Fruit fly (Drosophila melanogaster) whole organism, embryonic: ENCODE measurements around the gene TbCMF46.

Source experiments
- CG10274 ChIP-seq: fragments of 200-800 bp; sonication (Bioruptor generic); optimal IDR thresholded peaks from 3 replicates; lab custom pipeline; 2017; ENCODE audit warnings: missing biosample characterization, mild to moderate bottlenecking, missing genetic modification characterization
- CG10321 ChIP-seq: fragments of 200-800 bp; sonication (Bioruptor generic); IDR thresholded peaks from 2 replicates; pipeline ENCODE4 v1.3.6; 2022; ENCODE audit warnings: missing biosample characterization, missing genetic modification characterization
- CG11504 ChIP-seq: fragments of 200-800 bp; sonication (Bioruptor generic); optimal IDR thresholded peaks from 3 replicates; lab custom pipeline; 2019; ENCODE audit warnings: missing biosample characterization, mild to moderate bottlenecking, missing genetic modification characterization, moderate library complexity
- CG12299 ChIP-seq: fragments of 200-800 bp; sonication (Bioruptor generic); optimal IDR thresholded peaks from 2 replicates; lab custom pipeline; 2018; ENCODE audit warnings: missing biosample characterization, mild to moderate bottlenecking, missing genetic modification characterization
- CG13296 ChIP-seq: fragments of 200-800 bp; sonication (Bioruptor generic); optimal IDR thresholded peaks from 3 replicates; lab custom pipeline; 2018; ENCODE audit warnings: missing biosample characterization, mild to moderate bottlenecking, missing genetic modification characterization
- CG13894 ChIP-seq: fragments of 200-800 bp; sonication (Bioruptor generic); optimal IDR thresholded peaks from 3 replicates; lab custom pipeline; 2018; ENCODE audit warnings: missing biosample characterization, mild to moderate bottlenecking, missing genetic modification characterization, moderate library complexity
- CG15479 ChIP-seq: fragments of 200-800 bp; sonication (Bioruptor generic); optimal IDR thresholded peaks from 3 replicates; lab custom pipeline; 2019; ENCODE audit warnings: missing biosample characterization, mild to moderate bottlenecking, missing genetic modification characterization, moderate library complexity
- CG1603 ChIP-seq: fragments of 200-800 bp; sonication (Bioruptor generic); optimal IDR thresholded peaks from 2 replicates; lab custom pipeline; 2019; ENCODE audit warnings: missing biosample characterization, mild to moderate bottlenecking, missing genetic modification characterization, moderate library complexity
- CG16863 ChIP-seq: fragments of 200-800 bp; sonication (Bioruptor generic); optimal IDR thresholded peaks from 3 replicates; lab custom pipeline; 2016; ENCODE audit warnings: missing biosample characterization, missing genetic modification characterization
- CG17568 ChIP-seq: fragments of 200-800 bp; sonication (Bioruptor generic); optimal IDR thresholded peaks from 2 replicates; lab custom pipeline; 2018; ENCODE audit warnings: missing biosample characterization, mild to moderate bottlenecking, missing genetic modification characterization, moderate library complexity
- CG17612 ChIP-seq: fragments of 200-800 bp; sonication (Bioruptor generic); IDR thresholded peaks from 2 replicates; pipeline ENCODE4 v1.3.6; 2022; ENCODE audit warnings: missing biosample characterization, missing genetic modification characterization
- CG17829 ChIP-seq: fragments of 200-800 bp; optimal IDR thresholded peaks from 2 replicates; lab custom pipeline; 2019; ENCODE audit warnings: missing biosample characterization, mild to moderate bottlenecking, missing genetic modification characterization, moderate library complexity
- CG30403 ChIP-seq: fragments of 200-800 bp; sonication (Bioruptor generic); optimal IDR thresholded peaks from 3 replicates; lab custom pipeline; 2016; ENCODE audit warnings: missing biosample characterization, missing genetic modification characterization
- CG34376 ChIP-seq: fragments of 200-800 bp; sonication (Bioruptor generic); optimal IDR thresholded peaks from 2 replicates; lab custom pipeline; 2018; ENCODE audit warnings: missing biosample characterization, mild to moderate bottlenecking, missing genetic modification characterization
- CG4282 ChIP-seq: fragments of 200-800 bp; sonication (Bioruptor generic); optimal IDR thresholded peaks from 2 replicates; lab custom pipeline; 2016; ENCODE audit warnings: missing biosample characterization, missing genetic modification characterization
- CG4617 ChIP-seq: fragments of 200-800 bp; sonication (Bioruptor generic); optimal IDR thresholded peaks from 3 replicates; lab custom pipeline; 2016; ENCODE audit warnings: missing biosample characterization, missing genetic modification characterization, borderline replicate concordance
- CG5245 ChIP-seq: fragments of 200-800 bp; sonication (Bioruptor generic); optimal IDR thresholded peaks from 3 replicates; lab custom pipeline; 2016; ENCODE audit warnings: missing biosample characterization, missing genetic modification characterization
- CG6854 ChIP-seq: fragments of 200-800 bp; sonication (Bioruptor generic); optimal IDR thresholded peaks from 3 replicates; lab custom pipeline; 2017; ENCODE audit warnings: missing biosample characterization, mild to moderate bottlenecking, missing genetic modification characterization
- CG8290 ChIP-seq, 3 experiments: fragments of 200-800 bp; sonication (Bioruptor generic); optimal IDR thresholded peaks; 2 replicates each; lab custom pipeline; 2016 to 2019; ENCODE audit warnings: missing biosample characterization in 3 of 3, missing genetic modification characterization in 3 of 3, mild to moderate bottlenecking in 2 of 3, moderate library complexity in 1 of 3
- CG8478 ChIP-seq: fragments of >200 bp; optimal IDR thresholded peaks from 2 replicates; lab custom pipeline; 2018
- CG9215 ChIP-seq: fragments of 200-800 bp; sonication (Bioruptor generic); IDR thresholded peaks from 2 replicates; pipeline ENCODE4 v1.3.6; 2022; ENCODE audit warnings: missing biosample characterization, missing genetic modification characterization
- CG9797 ChIP-seq: fragments of 200-800 bp; sonication (Bioruptor generic); optimal IDR thresholded peaks from 3 replicates; lab custom pipeline; 2018; ENCODE audit warnings: missing biosample characterization, mild to moderate bottlenecking, missing genetic modification characterization
- D19A ChIP-seq: fragments of 200-800 bp; optimal IDR thresholded peaks from 3 replicates; lab custom pipeline; 2019; ENCODE audit warnings: missing biosample characterization, mild to moderate bottlenecking, missing genetic modification characterization, moderate library complexity
- Dek ChIP-seq: fragments of 200-800 bp; sonication (Bioruptor generic); optimal IDR thresholded peaks from 3 replicates; lab custom pipeline; 2019; ENCODE audit warnings: missing biosample characterization, mild to moderate bottlenecking, missing genetic modification characterization, moderate library complexity
- Dp ChIP-seq: fragments of 200-800 bp; sonication (Bioruptor generic); optimal IDR thresholded peaks from 2 replicates; lab custom pipeline; 2018; ENCODE audit warnings: missing biosample characterization, mild to moderate bottlenecking, missing genetic modification characterization, moderate library complexity
- Ets97D ChIP-seq: fragments of 200-800 bp; sonication (Bioruptor generic); optimal IDR thresholded peaks from 3 replicates; lab custom pipeline; 2016; ENCODE audit warnings: missing biosample characterization, missing genetic modification characterization
- HLH3B ChIP-seq: fragments of 200-800 bp; sonication (Bioruptor generic); IDR thresholded peaks from 2 replicates; pipeline ENCODE4 v1.3.6; 2022; ENCODE audit warnings: missing biosample characterization, missing genetic modification characterization
- Hey ChIP-seq: fragments of 200-800 bp; sonication (Bioruptor generic); optimal IDR thresholded peaks from 3 replicates; lab custom pipeline; 2018; ENCODE audit warnings: missing biosample characterization, mild to moderate bottlenecking, missing genetic modification characterization
- MESR4 ChIP-seq: fragments of 200-800 bp; sonication (Bioruptor generic); optimal IDR thresholded peaks from 2 replicates; lab custom pipeline; 2018; ENCODE audit warnings: missing biosample characterization, mild to moderate bottlenecking, missing genetic modification characterization, moderate library complexity
- Oaz ChIP-seq: fragments of 200-800 bp; sonication (Bioruptor generic); IDR thresholded peaks from 2 replicates; pipeline ENCODE4 v1.3.6; 2022; ENCODE audit warnings: missing biosample characterization, missing genetic modification characterization
- Trl ChIP-seq, 3 experiments: fragments of >200 bp in 2 of 3; fragments of 200-800 bp in 1 of 3; sonication (Bioruptor generic) in 1 of 3; optimal IDR thresholded peaks; 2 replicates in 1 of 3; 3 replicates in 2 of 3; lab custom pipeline; 2016 to 2017; ENCODE audit warnings: missing biosample characterization in 1 of 3, missing genetic modification characterization in 1 of 3
- aop ChIP-seq: fragments of 200-800 bp; sonication (Bioruptor generic); IDR thresholded peaks from 2 replicates; pipeline ENCODE4 v1.3.6; 2022; ENCODE audit warnings: missing biosample characterization, missing genetic modification characterization
- bsh ChIP-seq, 2 experiments: fragments of 200-800 bp; sonication (Bioruptor generic); optimal IDR thresholded peaks; 2 replicates each; lab custom pipeline; 2017 to 2018; ENCODE audit warnings: mild to moderate bottlenecking in 2 of 2, missing biosample characterization in 2 of 2, missing genetic modification characterization in 2 of 2, moderate library complexity in 1 of 2
- cg ChIP-seq: fragments of 200-800 bp; sonication (Bioruptor generic); optimal IDR thresholded peaks from 3 replicates; lab custom pipeline; 2019; ENCODE audit warnings: missing biosample characterization, mild to moderate bottlenecking, missing genetic modification characterization, moderate library complexity
- crp ChIP-seq, 2 experiments: fragments of 200-800 bp; sonication (Bioruptor generic); optimal IDR thresholded peaks; 2 replicates in 1 of 2; 3 replicates in 1 of 2; lab custom pipeline; 2017; ENCODE audit warnings: missing biosample characterization in 2 of 2, missing genetic modification characterization in 2 of 2, mild to moderate bottlenecking in 1 of 2, moderate library complexity in 1 of 2
- dysf ChIP-seq: fragments of 200-800 bp; sonication (Bioruptor generic); IDR thresholded peaks from 3 replicates; pipeline ENCODE4 v1.3.6; 2022; ENCODE audit warnings: missing biosample characterization, missing genetic modification characterization
- emc ChIP-seq: fragments of 200-800 bp; sonication (Bioruptor generic); optimal IDR thresholded peaks from 2 replicates; lab custom pipeline; 2016; ENCODE audit warnings: missing biosample characterization, missing genetic modification characterization
- fu2 ChIP-seq: fragments of 200-800 bp; sonication (Bioruptor generic); optimal IDR thresholded peaks from 2 replicates; lab custom pipeline; 2016; ENCODE audit warnings: missing biosample characterization, missing genetic modification characterization
- gt ChIP-seq: fragments of 200-800 bp; sonication (Bioruptor generic); IDR thresholded peaks from 2 replicates; pipeline ENCODE4 v1.3.6; 2022; ENCODE audit warnings: missing biosample characterization, missing genetic modification characterization
- lab ChIP-seq: fragments of 200-800 bp; sonication (Bioruptor generic); optimal IDR thresholded peaks from 3 replicates; lab custom pipeline; 2017; ENCODE audit warnings: missing biosample characterization, missing genetic modification characterization, mild to moderate bottlenecking, moderate library complexity, missing genetic modification reagents
- lola ChIP-seq, 3 experiments: fragments of >200 bp in 2 of 3; fragments of 200-800 bp in 1 of 3; sonication (Bioruptor generic) in 1 of 3; optimal IDR thresholded peaks; 2 replicates each; lab custom pipeline; 2017 to 2019; ENCODE audit warnings: missing biosample characterization in 3 of 3, missing genetic modification characterization in 3 of 3, mild to moderate bottlenecking in 1 of 3, moderate library complexity in 1 of 3
- odd ChIP-seq: fragments of 200-800 bp; sonication (Bioruptor generic); optimal IDR thresholded peaks from 2 replicates; lab custom pipeline; 2017; ENCODE audit warnings: missing biosample characterization, mild to moderate bottlenecking, missing genetic modification characterization
- peb ChIP-seq: fragments of 200-800 bp; sonication (Bioruptor generic); IDR thresholded peaks from 2 replicates; pipeline ENCODE4 v1.3.6; 2022; ENCODE audit warnings: missing biosample characterization, missing genetic modification characterization
- row ChIP-seq: fragments of 200-800 bp; sonication (Bioruptor generic); IDR thresholded peaks from 3 replicates; pipeline ENCODE4 v1.3.6; 2022; ENCODE audit warnings: missing biosample characterization, missing genetic modification characterization
- shn ChIP-seq: fragments of 200-800 bp; sonication (Bioruptor generic); optimal IDR thresholded peaks from 3 replicates; lab custom pipeline; 2016; ENCODE audit warnings: missing biosample characterization, missing genetic modification characterization
- sisA ChIP-seq: fragments of 200-800 bp; sonication (Bioruptor generic); IDR thresholded peaks from 2 replicates; pipeline ENCODE4 v1.3.6; 2022; ENCODE audit warnings: missing biosample characterization, missing genetic modification characterization
- stc ChIP-seq: fragments of 200-800 bp; sonication (Bioruptor generic); IDR thresholded peaks from 2 replicates; pipeline ENCODE4 v1.3.6; 2022; ENCODE audit warnings: missing biosample characterization, missing genetic modification characterization
- tio ChIP-seq: fragments of 200-800 bp; sonication (Bioruptor generic); optimal IDR thresholded peaks from 2 replicates; lab custom pipeline; 2017; ENCODE audit warnings: missing biosample characterization, missing genetic modification characterization, inconsistent platforms
- tll ChIP-seq, 2 experiments: fragments of 200-800 bp in 1 of 2; fragments of >200 bp in 1 of 2; sonication (Bioruptor generic) in 1 of 2; optimal IDR thresholded peaks; 2 replicates each; lab custom pipeline; 2017 to 2019; ENCODE audit warnings: missing biosample characterization in 2 of 2, missing genetic modification characterization in 2 of 2, mild to moderate bottlenecking in 1 of 2, moderate library complexity in 1 of 2

TbCMF46 gene

dm6 chr2L:9938631-9939256 lies 14.1 kb upstream of the TbCMF46 start, which contains the start of the genes Datp and CG4619 (continued):
- no peak for TF ChIP-seq stc (GFP tag; lab: Robert Waterston, UW)
- TF ChIP-seq CG11504 (tag; lab: Kevin White, UChicago), result no peak
- no peak for TF ChIP-seq CG10274 (GFP tag; lab: Kevin White, UChicago)
- TF ChIP-seq aop (GFP tag; lab: Robert Waterston, UW), result no peak
- TF ChIP-seq crp (GFP tag; optimal IDR thresholded peaks at IDR 0.05; lab: Kevin White, UChicago), result peak in 1 of 2 experiments; percentile 87
- no peak for TF ChIP-seq cg (GFP tag; lab: Kevin White, UChicago)
- TF ChIP-seq Oaz (GFP tag; lab: Robert Waterston, UW), result no peak
- peak; percentile 61 for TF ChIP-seq row (GFP tag; lab: Robert Waterston, UW)
- no peak for TF ChIP-seq tll (GFP tag; optimal IDR thresholded peaks at IDR 0.05; lab: Kevin White, UChicago)
- no peak for TF ChIP-seq gt
- TF ChIP-seq CG15479 (GFP tag; lab: Kevin White, UChicago), result no peak
- TF ChIP-seq D19A (tag; lab: Kevin White, UChicago), result no peak
- peak; percentile 8 for TF ChIP-seq CG9797 (GFP tag; lab: Kevin White, UChicago)
- TF ChIP-seq CG5245 (GFP tag; lab: Kevin White, UChicago), result peak; percentile 17
- no peak for TF ChIP-seq CG13894 (tag; lab: Kevin White, UChicago)
- peak; percentile 64 for TF ChIP-seq lab
- TF ChIP-seq Dek (tag; lab: Kevin White, UChicago), result no peak
- TF ChIP-seq sisA (GFP tag; lab: Robert Waterston, UW), result no peak
- TF ChIP-seq CG8478 (lab: Kevin White, UChicago), result no peak
- no peak for TF ChIP-seq tio (GFP tag; lab: Kevin White, UChicago)
- no peak for TF ChIP-seq odd (GFP tag; lab: Kevin White, UChicago)
- no peak for TF ChIP-seq CG17612
- TF ChIP-seq Hey, result no peak
- TF ChIP-seq CG6854 (GFP tag; lab: Kevin White, UChicago), result no peak
- peak; percentile 68 for TF ChIP-seq MESR4 (GFP tag; lab: Kevin White, UChicago)
- TF ChIP-seq bsh (GFP tag; optimal IDR thresholded peaks at IDR 0.05; lab: Kevin White, UChicago), result no peak
- peak; percentile 51 for TF ChIP-seq Ets97D (GFP tag; lab: Kevin White, UChicago)
- TF ChIP-seq dysf (GFP tag; lab: Robert Waterston, UW), result peak; percentile 55; the same call in 2 of the 3 replicates
- TF ChIP-seq CG9215 (GFP tag; lab: Robert Waterston, UW), result peak; percentile 38
- TF ChIP-seq CG4282 (GFP tag; lab: Kevin White, UChicago), result no peak
- TF ChIP-seq emc (GFP tag; lab: Kevin White, UChicago), result peak; percentile 38
- no peak for TF ChIP-seq CG17568 (GFP tag; lab: Kevin White, UChicago)
- no peak for TF ChIP-seq CG8290 (GFP tag; optimal IDR thresholded peaks at IDR 0.05; lab: Kevin White, UChicago)
- TF ChIP-seq CG8290 (tag; optimal IDR thresholded peaks at IDR 0.05; lab: Kevin White, UChicago), result no peak
- TF ChIP-seq CG17829 (tag; lab: Kevin White, UChicago), result no peak
- no peak for TF ChIP-seq CG30403 (GFP tag; lab: Kevin White, UChicago)
- no peak for TF ChIP-seq CG13296 (GFP tag; lab: Kevin White, UChicago)
- TF ChIP-seq Trl (optimal IDR thresholded peaks at IDR 0.05; lab: Kevin White, UChicago), result peak in 1 of 2 experiments; percentile 15
- TF ChIP-seq Trl (GFP tag; optimal IDR thresholded peaks at IDR 0.05; lab: Kevin White, UChicago), result peak; percentile 64
- TF ChIP-seq shn (GFP tag; lab: Kevin White, UChicago), result peak; percentile 76
- peak; percentile 17 for TF ChIP-seq Dp (GFP tag; lab: Kevin White, UChicago)
- no peak for TF ChIP-seq peb (GFP tag; lab: Robert Waterston, UW)
- 0 out of 2 replicates have a peak, but pooled peaks have one; percentile 25 for TF ChIP-seq HLH3B (GFP tag; lab: Robert Waterston, UW)
- TF ChIP-seq CG4617 (GFP tag; lab: Kevin White, UChicago), result peak; percentile 55
- TF ChIP-seq CG1603, result peak; percentile 74
- TF ChIP-seq CG34376 (GFP tag; lab: Kevin White, UChicago), result peak; percentile 31
- TF ChIP-seq CG10321 (GFP tag; lab: Robert Waterston, UW), result no peak
- no peak for TF ChIP-seq lola (GFP tag; optimal IDR thresholded peaks at IDR 0.05; lab: Kevin White, UChicago)
- no peak for TF ChIP-seq CG16863 (GFP tag; lab: Kevin White, UChicago)
- peak; percentile 69 for TF ChIP-seq fu2 (GFP tag; lab: Kevin White, UChicago)
- no peak for TF ChIP-seq CG12299 (tag; lab: Kevin White, UChicago)
